Worm (Caenorhabditis elegans) whole organism, late embryonic: Measurements from ENCODE around the gene F11D11.6.

ENCODE experiments used
- C08G9.2 ChIP-seq: sonication (generic microtip); optimal IDR thresholded peaks from 2 replicates; lab custom pipeline; 2016; ENCODE audit warnings: mild to moderate bottlenecking, missing genetic modification characterization, moderate library complexity, missing compliant biosample characterization
- K02D7.2 ChIP-seq: sonication (generic microtip); optimal IDR thresholded peaks from 2 replicates; lab custom pipeline; 2017; ENCODE audit warnings: mild to moderate bottlenecking, missing genetic modification characterization, missing compliant biosample characterization
- ama-1 ChIP-seq: fragments of 150-350 bp; optimal IDR thresholded peaks from 2 replicates; lab custom pipeline; 2014
- ceh-14 ChIP-seq: sonication (generic microtip); optimal IDR thresholded peaks from 2 replicates; lab custom pipeline; 2016; ENCODE audit warnings: missing genotype, missing genetic modification characterization, missing compliant biosample characterization
- ceh-2 ChIP-seq: sonication (generic microtip); optimal IDR thresholded peaks from 2 replicates; lab custom pipeline; 2016; ENCODE audit warnings: missing genotype, missing genetic modification characterization, missing compliant biosample characterization
- ceh-22 ChIP-seq: sonication (generic microtip); optimal IDR thresholded peaks from 2 replicates; lab custom pipeline; 2017; ENCODE audit warnings: missing biosample characterization, missing genetic modification characterization
- ceh-34 ChIP-seq: sonication (generic microtip); optimal IDR thresholded peaks from 2 replicates; lab custom pipeline; 2016; ENCODE audit warnings: mild to moderate bottlenecking, missing genetic modification characterization, missing compliant biosample characterization
- ceh-48 ChIP-seq: sonication (generic microtip); optimal IDR thresholded peaks from 2 replicates; lab custom pipeline; 2016; ENCODE audit warnings: missing genetic modification characterization, inconsistent platforms, missing compliant biosample characterization
- ceh-9 ChIP-seq: sonication (generic microtip); optimal IDR thresholded peaks from 2 replicates; lab custom pipeline; 2016; ENCODE audit warnings: mild to moderate bottlenecking, missing genetic modification characterization, inconsistent platforms, missing compliant biosample characterization
- che-1 ChIP-seq: sonication (generic microtip); optimal IDR thresholded peaks from 2 replicates; lab custom pipeline; 2016; ENCODE audit warnings: mild to moderate bottlenecking, missing genetic modification characterization, missing compliant biosample characterization
- dmd-4 ChIP-seq: sonication (generic microtip); optimal IDR thresholded peaks from 2 replicates; lab custom pipeline; 2016; ENCODE audit warnings: borderline replicate concordance, missing genetic modification characterization, missing compliant biosample characterization
- dve-1 ChIP-seq: sonication (generic microtip); optimal IDR thresholded peaks from 2 replicates; lab custom pipeline; 2017; ENCODE audit warnings: antibody characterized with exemption, mild to moderate bottlenecking, missing genetic modification characterization, missing compliant biosample characterization
- elt-2 ChIP-seq: sonication (generic microtip); optimal IDR thresholded peaks from 2 replicates; lab custom pipeline; 2016; ENCODE audit warnings: missing genetic modification reagents, missing genetic modification characterization, missing compliant biosample characterization
- elt-4 ChIP-seq: sonication (generic microtip); optimal IDR thresholded peaks from 2 replicates; lab custom pipeline; 2016; ENCODE audit warnings: missing genetic modification characterization, missing compliant biosample characterization
- ets-4 ChIP-seq: sonication (generic microtip); optimal IDR thresholded peaks from 2 replicates; lab custom pipeline; 2016; ENCODE audit warnings: missing genetic modification characterization, missing compliant biosample characterization
- eyg-1 ChIP-seq: sonication (generic microtip); optimal IDR thresholded peaks from 2 replicates; lab custom pipeline; 2016; ENCODE audit warnings: missing genotype, missing genetic modification characterization, missing compliant biosample characterization
- fkh-10 ChIP-seq: fragments of 150-350 bp; optimal IDR thresholded peaks from 2 replicates; lab custom pipeline; 2014; ENCODE audit warnings: missing biosample characterization, missing genetic modification reagents, missing genetic modification characterization
- fkh-6 ChIP-seq: sonication (generic microtip); optimal IDR thresholded peaks from 2 replicates; lab custom pipeline; 2016; ENCODE audit warnings: missing genetic modification characterization, missing compliant biosample characterization
- hlh-13 ChIP-seq: fragments of 200-800 bp; sonication (Bioruptor generic); optimal IDR thresholded peaks from 2 replicates; lab custom pipeline; 2018; ENCODE audit warnings: mild to moderate bottlenecking, missing genetic modification characterization, missing compliant biosample characterization
- hlh-15 ChIP-seq: sonication (generic microtip); optimal IDR thresholded peaks from 2 replicates; lab custom pipeline; 2016; ENCODE audit warnings: missing genetic modification characterization, missing compliant biosample characterization
- hlh-30 ChIP-seq: sonication (generic microtip); optimal IDR thresholded peaks from 2 replicates; lab custom pipeline; 2017; ENCODE audit warnings: antibody characterized with exemption, missing genetic modification characterization, missing compliant biosample characterization; ENCODE audit not compliant: insufficient read depth
- lin-11 ChIP-seq: fragments of 200-800 bp; sonication (Bioruptor generic); optimal IDR thresholded peaks from 2 replicates; lab custom pipeline; 2018; ENCODE audit warnings: mild to moderate bottlenecking, missing genetic modification characterization, missing compliant biosample characterization
- mec-3 ChIP-seq: sonication (generic microtip); optimal IDR thresholded peaks from 2 replicates; lab custom pipeline; 2016; ENCODE audit warnings: borderline replicate concordance, missing genetic modification characterization, missing compliant biosample characterization
- nfya-1 ChIP-seq: sonication (generic microtip); optimal IDR thresholded peaks from 2 replicates; lab custom pipeline; 2017; ENCODE audit warnings: missing genetic modification characterization, mild to moderate bottlenecking, missing compliant biosample characterization, antibody characterized with exemption, moderate library complexity
- nhr-11 ChIP-seq: fragments of 150-350 bp; optimal IDR thresholded peaks from 2 replicates; lab custom pipeline; 2014; ENCODE audit warnings: missing biosample characterization, missing genetic modification characterization
- nhr-232 ChIP-seq: sonication (generic microtip); optimal IDR thresholded peaks from 2 replicates; lab custom pipeline; 2016; ENCODE audit warnings: missing genetic modification characterization, missing compliant biosample characterization
- npax-4 ChIP-seq: sonication (generic microtip); optimal IDR thresholded peaks from 2 replicates; lab custom pipeline; 2016; ENCODE audit warnings: missing genetic modification characterization, missing compliant biosample characterization
- odd-2 ChIP-seq: sonication (generic microtip); optimal IDR thresholded peaks from 2 replicates; lab custom pipeline; 2017; ENCODE audit warnings: antibody characterized with exemption, mild to moderate bottlenecking, missing genetic modification characterization, missing compliant biosample characterization
- pat-9 ChIP-seq: fragments of 200-800 bp; sonication (Bioruptor generic); optimal IDR thresholded peaks from 2 replicates; lab custom pipeline; 2018; ENCODE audit warnings: mild to moderate bottlenecking, missing genetic modification characterization, moderate library complexity, missing compliant biosample characterization
- pha-2 ChIP-seq: sonication (generic microtip); optimal IDR thresholded peaks from 2 replicates; lab custom pipeline; 2017; ENCODE audit warnings: mild to moderate bottlenecking, missing genetic modification characterization, missing compliant biosample characterization
- pqm-1 ChIP-seq: sonication (generic microtip); optimal IDR thresholded peaks from 2 replicates; lab custom pipeline; 2016; ENCODE audit warnings: missing genetic modification characterization, missing compliant biosample characterization
- ref-2 ChIP-seq: sonication (generic microtip); optimal IDR thresholded peaks from 2 replicates; lab custom pipeline; 2016; ENCODE audit warnings: missing genetic modification characterization, missing compliant biosample characterization
- rnt-1 ChIP-seq: sonication (generic microtip); optimal IDR thresholded peaks from 2 replicates; lab custom pipeline; 2016; ENCODE audit warnings: missing genetic modification characterization, missing compliant biosample characterization
- sdc-2 ChIP-seq: sonication (generic microtip); optimal IDR thresholded peaks from 2 replicates; lab custom pipeline; 2016; ENCODE audit warnings: missing genotype, missing genetic modification characterization, missing compliant biosample characterization
- sox-2 ChIP-seq: fragments of 200-800 bp; sonication (Bioruptor generic); IDR thresholded peaks from 2 replicates; pipeline ENCODE4 v1.3.6; 2022; ENCODE audit warnings: missing genetic modification reagents, missing genetic modification characterization, missing compliant biosample characterization
- sox-4 ChIP-seq: sonication (generic microtip); optimal IDR thresholded peaks from 2 replicates; lab custom pipeline; 2017; ENCODE audit warnings: mild to moderate bottlenecking, missing genetic modification characterization, inconsistent platforms, missing compliant biosample characterization
- syd-9 ChIP-seq: sonication (generic microtip); optimal IDR thresholded peaks from 2 replicates; lab custom pipeline; 2016; ENCODE audit warnings: mild to moderate bottlenecking, missing genetic modification characterization, moderate library complexity, missing compliant biosample characterization
- tbx-2 ChIP-seq: sonication (generic microtip); optimal IDR thresholded peaks from 2 replicates; lab custom pipeline; 2016; ENCODE audit warnings: missing genetic modification characterization, missing compliant biosample characterization
- tbx-7 ChIP-seq: sonication (generic microtip); optimal IDR thresholded peaks from 2 replicates; lab custom pipeline; 2016; ENCODE audit warnings: missing genotype, missing genetic modification characterization, missing compliant biosample characterization
- unc-3 ChIP-seq, 2 experiments: fragments of 200-800 bp in 1 of 2; sonication (Bioruptor generic) in 1 of 2; sonication (generic microtip) in 1 of 2; conservative IDR thresholded peaks in 1 of 2; optimal IDR thresholded peaks in 1 of 2; 2 replicates each; pipeline versions ENCODE4 v1.3.6 to Lab custom; 2016 to 2022; ENCODE audit warnings: missing compliant biosample characterization in 2 of 2, missing genetic modification characterization in 2 of 2, missing genetic modification reagents in 1 of 2
- unc-42 ChIP-seq: sonication (generic microtip); optimal IDR thresholded peaks from 2 replicates; lab custom pipeline; 2016; ENCODE audit warnings: missing genotype, missing genetic modification characterization, missing compliant biosample characterization
- unc-55 ChIP-seq: sonication (generic microtip); optimal IDR thresholded peaks from 2 replicates; lab custom pipeline; 2017; ENCODE audit warnings: missing biosample characterization, missing genetic modification reagents, missing genetic modification characterization
- unc-86 ChIP-seq: sonication (generic microtip); optimal IDR thresholded peaks from 2 replicates; lab custom pipeline; 2016; ENCODE audit warnings: missing genetic modification characterization, missing compliant biosample characterization
- zip-5 ChIP-seq: sonication (generic microtip); optimal IDR thresholded peaks from 2 replicates; lab custom pipeline; 2016; ENCODE audit warnings: missing genetic modification characterization, missing compliant biosample characterization
- ztf-16 ChIP-seq: sonication (generic microtip); optimal IDR thresholded peaks from 2 replicates; lab custom pipeline; 2017; ENCODE audit warnings: missing genetic modification characterization, missing compliant biosample characterization

The F11D11.6 gene

DNA sequence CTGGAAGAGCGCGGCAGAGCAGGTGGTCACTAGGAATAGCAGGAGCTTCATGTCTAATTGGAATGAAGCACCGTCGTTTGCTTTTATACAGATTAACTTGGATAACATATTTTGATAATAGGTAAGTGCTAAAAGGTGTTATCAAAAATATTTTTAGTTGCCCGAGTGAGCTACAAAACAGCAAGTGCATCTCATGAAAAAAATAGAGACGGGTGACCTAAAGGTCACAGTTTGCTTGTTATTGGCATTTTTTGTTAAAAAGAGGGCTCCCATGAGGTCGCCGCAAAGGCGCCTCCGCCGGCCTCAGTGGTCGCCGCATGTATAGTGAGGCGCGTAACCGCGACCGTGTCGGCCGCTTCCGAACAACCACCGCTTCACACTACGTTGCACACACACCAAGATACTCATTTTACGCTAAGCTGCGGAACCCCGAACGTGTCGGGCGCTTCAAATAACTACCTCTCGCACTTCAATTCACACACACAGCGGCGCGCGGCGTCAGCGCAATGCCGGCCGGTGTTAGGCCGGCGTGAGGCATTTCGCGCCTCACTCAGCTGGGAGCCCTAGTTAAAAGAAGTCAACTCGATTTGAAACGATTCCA, 23.5 kb downstream of the F11D11.6 start, which contains the start of gene asp-19:
asp-19 (minus strand) TSS at position 51 of the 601 bp plus-strand sequence.
- TF ChIP-seq unc-86 (no peak), elt-4 (tag; lab: Kevin White, UChicago) (no peak), nhr-232 (tag; lab: Kevin White, UChicago) (no peak)

ce11 chrV:18725858-18726257, 27.1 kb downstream of the F11D11.6 start:
- TF ChIP-seq sdc-2 (tag; lab: Kevin White, UChicago) = no peak
- no peak for TF ChIP-seq ceh-48 (tag; lab: Kevin White, UChicago)
- TF ChIP-seq ceh-2 (tag; lab: Kevin White, UChicago) = no peak
- no peak for TF ChIP-seq tbx-7 (tag; lab: Kevin White, UChicago)
- TF ChIP-seq fkh-10 (GFP tag; lab: Kevin White, UChicago) = no peak
- TF ChIP-seq unc-42 = peak; percentile 72
- TF ChIP-seq elt-2 (tag; lab: Kevin White, UChicago) = no peak

- no peak for TF ChIP-seq unc-3 (GFP tag; conservative IDR thresholded peaks at IDR 0.05; lab: Robert Waterston, UW)
- TF ChIP-seq unc-3 (tag; optimal IDR thresholded peaks at IDR 0.05; lab: Kevin White, UChicago) = no peak
- TF ChIP-seq fkh-6 (tag; lab: Kevin White, UChicago) = no peak
- TF ChIP-seq eyg-1 (tag; lab: Kevin White, UChicago) = no peak
- TF ChIP-seq unc-55 (GFP tag; lab: Kevin White, UChicago) = no peak
- TF ChIP-seq ama-1 (lab: Kevin White, UChicago) = no peak
- no peak for TF ChIP-seq dmd-4 (tag; lab: Kevin White, UChicago)
- no peak for TF ChIP-seq npax-4 (tag; lab: Kevin White, UChicago)
- no peak for TF ChIP-seq mec-3 (tag; lab: Kevin White, UChicago)
- no peak for TF ChIP-seq ref-2 (tag; lab: Kevin White, UChicago)
- TF ChIP-seq C08G9.2 (tag; lab: Kevin White, UChicago) = no peak
- TF ChIP-seq hlh-13 (GFP tag; lab: Kevin White, UChicago) = no peak
- no peak for TF ChIP-seq nfya-1 (tag; lab: Kevin White, UChicago)
- TF ChIP-seq ets-4 (tag; lab: Kevin White, UChicago) = no peak
- no peak for TF ChIP-seq odd-2 (tag; lab: Kevin White, UChicago)
- TF ChIP-seq che-1 (tag; lab: Kevin White, UChicago) = no peak
- no peak for TF ChIP-seq pqm-1 (tag; lab: Kevin White, UChicago)
- no peak for TF ChIP-seq fkh-10 (GFP tag; lab: Kevin White, UChicago)
These were observed 28.9 kb downstream of the F11D11.6 start for ce11 chrV:18724076-18724475.

DNA sequence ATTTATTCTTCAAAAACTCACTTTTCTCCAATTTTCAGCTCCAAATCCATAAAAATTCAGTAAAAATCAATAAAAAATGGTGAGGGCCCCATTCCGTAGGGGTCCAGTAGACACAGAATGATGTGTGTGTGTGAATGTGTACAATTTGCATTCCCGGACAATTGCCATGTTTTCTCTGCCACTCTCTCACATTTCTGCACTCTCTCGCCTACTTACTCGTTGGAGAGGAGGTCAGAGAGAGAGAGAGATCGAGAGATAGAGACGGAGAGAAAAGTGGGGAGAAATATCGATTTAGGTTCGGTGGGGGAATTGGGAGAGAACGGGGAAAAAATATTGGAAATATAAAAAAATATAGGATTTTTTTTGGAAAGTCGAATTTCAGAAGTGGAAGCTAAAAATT, 29.3 kb downstream of the F11D11.6 start:
- TF ChIP-seq nhr-11 (tag; lab: Kevin White, UChicago) (no peak), pha-2 (tag; lab: Kevin White, UChicago) (peak; percentile 59), hlh-13 (GFP tag; lab: Kevin White, UChicago) (no peak), sdc-2 (tag; lab: Kevin White, UChicago) (peak; percentile 61), elt-2 (tag; lab: Kevin White, UChicago) (peak; percentile 14), sox-2 (GFP tag; lab: Robert Waterston, UW) (no peak; the same call in 1 of the 2 replicates), ceh-14 (peak; percentile 76), nhr-232 (tag; lab: Kevin White, UChicago) (no peak), dve-1 (tag; lab: Kevin White, UChicago) (peak; percentile 52), pat-9 (tag; lab: Kevin White, UChicago) (peak; percentile 49), rnt-1 (tag; lab: Kevin White, UChicago) (peak; percentile 21), tbx-2 (peak; percentile 90), sox-4 (tag; lab: Kevin White, UChicago) (no peak), K02D7.2 (tag; lab: Kevin White, UChicago) (no peak), mec-3 (tag; lab: Kevin White, UChicago) (no peak), ceh-34 (tag; lab: Kevin White, UChicago) (peak; percentile 50), lin-11 (tag; lab: Kevin White, UChicago) (no peak), che-1 (tag; lab: Kevin White, UChicago) (no peak), nfya-1 (tag; lab: Kevin White, UChicago) (peak; percentile 97), ceh-22 (tag; lab: Kevin White, UChicago) (peak; percentile 9), hlh-15 (tag; lab: Kevin White, UChicago) (no peak), syd-9 (tag; lab: Kevin White, UChicago) (peak; percentile 29), ceh-9 (tag; lab: Kevin White, UChicago) (no peak), ceh-2 (tag; lab: Kevin White, UChicago) (peak; percentile 7), ztf-16 (tag; lab: Kevin White, UChicago) (peak; percentile 26), hlh-30 (tag; lab: Kevin White, UChicago) (peak; percentile 67), unc-86 (peak; percentile 54), zip-5 (tag; lab: Kevin White, UChicago) (no peak)
